Fruit fly (Drosophila melanogaster): ENCODE measurements around the gene CG6678.

Gene CG6678

DNA sequence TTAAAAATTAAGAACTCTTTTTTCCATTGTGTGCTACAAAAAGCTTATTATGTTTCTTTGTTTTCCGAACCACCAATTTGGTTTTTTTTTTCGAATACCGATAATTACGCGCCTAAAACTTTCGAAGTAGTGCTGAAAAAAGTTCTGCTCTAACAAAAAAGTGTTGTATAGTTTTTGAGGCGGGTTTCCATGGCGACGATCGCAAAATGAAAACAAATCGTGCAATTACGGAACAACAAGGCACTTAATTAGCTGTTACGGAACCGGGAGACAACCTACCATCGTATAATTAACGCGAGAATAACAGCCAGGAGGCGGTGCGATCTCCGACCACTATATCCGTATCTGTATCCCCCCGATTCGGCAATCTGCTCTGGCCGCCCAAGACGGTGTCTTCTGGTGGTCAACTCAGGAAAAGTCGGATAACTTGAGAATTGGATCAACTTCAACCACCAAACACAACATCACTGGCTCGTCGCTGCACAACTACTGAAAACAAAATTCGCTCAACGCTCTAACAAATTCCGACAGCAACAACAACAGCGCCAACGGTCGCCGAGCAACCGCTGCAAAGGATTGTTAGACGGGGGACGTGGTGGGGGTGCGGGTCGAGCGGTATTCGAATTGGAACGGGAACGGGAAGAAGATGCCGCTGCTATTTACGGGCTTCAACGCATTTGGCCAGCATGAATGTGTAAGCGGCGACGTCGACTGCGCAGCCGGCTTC lies at the start of gene CG6678, which contains the start of gene dnd:
Gene CG6678 (plus strand): TSS at position 169 of the 727 bp plus-strand sequence.
Gene dnd (minus strand): TSS at position 495 of the 727 bp plus-strand sequence.
- peak; percentile 91 for TF ChIP-seq Vsx1 (GFP tag; optimal IDR thresholded peaks at IDR 0.05)
- no peak for TF ChIP-seq Hr51 (GFP tag; optimal IDR thresholded peaks at IDR 0.05)
- no peak for TF ChIP-seq CG9932 (GFP tag; IDR thresholded peaks at IDR 0.05)
- TF ChIP-seq CG31365 (tag; optimal IDR thresholded peaks at IDR 0.05) = peak; percentile 14
- no peak for TF ChIP-seq CG6689 (GFP tag; IDR thresholded peaks at IDR 0.05)
- no peak for TF ChIP-seq CG14014 (GFP tag; IDR thresholded peaks at IDR 0.05)
- TF ChIP-seq br (optimal IDR thresholded peaks at IDR 0.05) = no peak
- peak; percentile 36 for TF ChIP-seq CG13287 (GFP tag; IDR thresholded peaks at IDR 0.05; ENCODE audit: partially characterized antibody)
- no peak for TF ChIP-seq CG17385 (GFP tag; optimal IDR thresholded peaks at IDR 0.05)
- peak; percentile 82 for TF ChIP-seq CG4360 (GFP tag; IDR thresholded peaks at IDR 0.05)
- TF ChIP-seq NFAT (GFP tag; IDR thresholded peaks at IDR 0.05) = peak; percentile 59; the same call in 1 of the 2 replicates
- TF ChIP-seq Adf1 (GFP tag; IDR thresholded peaks at IDR 0.05) = peak; percentile 49
- no peak for TF ChIP-seq Sox102F (GFP tag; optimal IDR thresholded peaks at IDR 0.05)
- no peak for TF ChIP-seq CG18476 (GFP tag; optimal IDR thresholded peaks at IDR 0.05)
- TF ChIP-seq MBD-R2 (GFP tag; IDR thresholded peaks at IDR 0.05) = peak; percentile 35
- no peak for TF ChIP-seq GATAe (GFP tag; conservative IDR thresholded peaks at IDR 0.05)
- no peak for TF ChIP-seq Antp (GFP tag; optimal IDR thresholded peaks at IDR 0.05)
- no peak for TF ChIP-seq emc (GFP tag; optimal IDR thresholded peaks at IDR 0.05)
- no peak for TF ChIP-seq tin (GFP tag; optimal IDR thresholded peaks at IDR 0.05)
- TF ChIP-seq Pdp1 (GFP tag; optimal IDR thresholded peaks at IDR 0.05) = peak in 1 of 2 experiments; percentile 81
- TF ChIP-seq Dref (GFP tag; IDR thresholded peaks at IDR 0.05) = peak; percentile 60
- no peak for TF ChIP-seq Ravus (GFP tag; IDR thresholded peaks at IDR 0.05)
- no peak for TF ChIP-seq zen2 (GFP tag; IDR thresholded peaks at IDR 0.05; ENCODE audit: partially characterized antibody)
- peak; percentile 10 for TF ChIP-seq CG9437 (GFP tag; optimal IDR thresholded peaks at IDR 0.05)
- no peak for TF ChIP-seq al (GFP tag; IDR thresholded peaks at IDR 0.05)
- TF ChIP-seq crol (GFP tag; IDR thresholded peaks at IDR 0.05) = peak; percentile 92
- no peak for TF ChIP-seq CG33213 (GFP tag; optimal IDR thresholded peaks at IDR 0.05)
- no peak for TF ChIP-seq HmgD (GFP tag; optimal IDR thresholded peaks at IDR 0.05)
- peak; percentile 35 for TF ChIP-seq pzg (GFP tag; optimal IDR thresholded peaks at IDR 0.05)
- TF ChIP-seq sens (GFP tag) = peak; percentile 43
- no peak for TF ChIP-seq CG13424 (tag; optimal IDR thresholded peaks at IDR 0.05)
- no peak for TF ChIP-seq nmo (GFP tag; optimal IDR thresholded peaks at IDR 0.05)
- TF ChIP-seq Sry-δ (GFP tag; optimal IDR thresholded peaks at IDR 0.05) = peak; percentile 72
- TF ChIP-seq crp (GFP tag; optimal IDR thresholded peaks at IDR 0.05) = peak in 1 of 2 experiments; percentile 28
- no peak for TF ChIP-seq sqz (GFP tag; optimal IDR thresholded peaks at IDR 0.05)
- no peak for TF ChIP-seq CG7963 (GFP tag; IDR thresholded peaks at IDR 0.05; ENCODE audit: partially characterized antibody)
- TF ChIP-seq E2f2 (GFP tag; IDR thresholded peaks at IDR 0.05) = peak; percentile 90
- no peak for TF ChIP-seq Oaz (GFP tag; IDR thresholded peaks at IDR 0.05)
- TF ChIP-seq sr (GFP tag; IDR thresholded peaks at IDR 0.05) = 0 out of 3 replicates have a peak, but pooled peaks have one; percentile 3
- TF ChIP-seq CG15514 (GFP tag; optimal IDR thresholded peaks at IDR 0.05) = no peak
- peak; percentile 81 for TF ChIP-seq Dp (GFP tag; optimal IDR thresholded peaks at IDR 0.05)
- no peak for TF ChIP-seq chm (GFP tag; IDR thresholded peaks at IDR 0.05)
- TF ChIP-seq CG10267 (tag; optimal IDR thresholded peaks at IDR 0.05) = peak; percentile 68
- TF ChIP-seq Dll (GFP tag; IDR thresholded peaks at IDR 0.05; ENCODE audit: partially characterized antibody) = peak; percentile 37; the same call in 1 of the 4 replicates
- TF ChIP-seq NC2β (GFP tag; optimal IDR thresholded peaks at IDR 0.05) = no peak
- TF ChIP-seq B-H1 (GFP tag; IDR thresholded peaks at IDR 0.05) = no peak
- peak; percentile 36 for TF ChIP-seq stwl (tag; optimal IDR thresholded peaks at IDR 0.05)
- TF ChIP-seq hb (GFP tag; IDR thresholded peaks at IDR 0.05; ENCODE audit: partially characterized antibody) = no peak
- TF ChIP-seq kni (GFP tag; optimal IDR thresholded peaks at IDR 0.05) = peak; percentile 36
